Worm (Caenorhabditis elegans): ENCODE data around the gene nhr-236.

nhr-236 gene

ce11 chrIV:2316796-2317195 lies 12.6 kb downstream of the nhr-236 start (continued):
- TF ChIP-seq unc-130 (GFP tag; optimal IDR thresholded peaks at IDR 0.05) (no peak), nhr-28 (tag; optimal IDR thresholded peaks at IDR 0.05) (peak; percentile 88), lin-38 (GFP tag; IDR thresholded peaks at IDR 0.05) (peak; percentile 73), hlh-30 (tag; optimal IDR thresholded peaks at IDR 0.05; ENCODE audit: insufficient read depth) (peak; percentile 58), Y48G9A.11 (GFP tag; IDR thresholded peaks at IDR 0.05) (0 out of 2 replicates have a peak, but pooled peaks have one; percentile 36), rbr-2 (tag; optimal IDR thresholded peaks at IDR 0.05) (peak; percentile 46), ama-1 (optimal IDR thresholded peaks at IDR 0.05) (peak; percentile 35), nhr-76 (tag; optimal IDR thresholded peaks at IDR 0.05) (no peak), lin-29 (GFP tag; IDR thresholded peaks at IDR 0.05) (no peak), dmd-6 (GFP tag; IDR thresholded peaks at IDR 0.05) (peak; percentile 69), dve-1 (tag; optimal IDR thresholded peaks at IDR 0.05; ENCODE audit: insufficient read depth) (peak; percentile 51), set-16 (GFP tag; IDR thresholded peaks at IDR 0.05) (peak; percentile 57), mdt-29 (GFP tag; IDR thresholded peaks at IDR 0.05) (0 out of 2 replicates have a peak, but pooled peaks have one; percentile 38), daf-16 (GFP tag; optimal IDR thresholded peaks at IDR 0.05) (no peak), daf-16 (tag; optimal IDR thresholded peaks at IDR 0.05) (peak; percentile 24), hlh-11 (tag; optimal IDR thresholded peaks at IDR 0.05) (peak; percentile 85), nhr-11 (tag; optimal IDR thresholded peaks at IDR 0.05) (peak; percentile 76)

DNA sequence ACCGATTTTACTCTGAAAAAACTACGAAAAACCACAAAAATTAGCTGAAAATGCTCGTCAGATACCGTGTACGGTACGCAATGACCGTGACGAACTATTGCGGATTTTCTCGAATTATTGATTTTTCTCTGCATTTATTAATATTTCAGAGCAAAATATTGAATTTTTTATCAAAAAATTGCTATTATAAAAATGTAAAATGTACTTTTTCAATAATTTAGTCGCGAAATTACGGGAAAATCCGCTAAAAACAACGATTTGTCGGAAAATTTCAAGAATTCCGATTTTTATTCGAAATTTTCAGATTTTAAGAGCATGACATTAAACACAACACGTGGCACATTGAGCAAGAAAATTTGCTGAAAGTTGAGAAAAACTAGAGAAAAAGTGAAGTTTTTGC lies 13.2 kb downstream of the nhr-236 start, which contains the start of gene Y38F2AL.12:
Gene Y38F2AL.12 (plus strand): TSS at position 301 of the 400 bp plus-strand sequence.
- TF ChIP-seq ZK546.5 (tag; optimal IDR thresholded peaks at IDR 0.05): no peak
- TF ChIP-seq unc-62 (GFP tag; optimal IDR thresholded peaks at IDR 0.05 in 1 of 2): peak in 1 of 2 experiments; percentile 62
- no peak for TF ChIP-seq unc-62 (tag; optimal IDR thresholded peaks at IDR 0.05)
- TF ChIP-seq skn-1 (tag; optimal IDR thresholded peaks at IDR 0.05): no peak

ce11 chrIV:2315545-2315995 lies 13.9 kb downstream of the nhr-236 start, which contains the start of gene vha-3:
vha-3 (minus strand) TSS chrIV:2315945.
- TF ChIP-seq dpl-1 (GFP tag; optimal IDR thresholded peaks at IDR 0.05) (no peak), aha-1 (tag) (peak; percentile 62), nhr-28 (tag; optimal IDR thresholded peaks at IDR 0.05) (no peak), snpc-4 (tag; optimal IDR thresholded peaks at IDR 0.05) (no peak), spr-3 (GFP tag; optimal IDR thresholded peaks at IDR 0.05) (peak; percentile 42), set-16 (GFP tag; IDR thresholded peaks at IDR 0.05) (peak; percentile 46; the same call in 1 of the 2 replicates), D1046.2 (GFP tag; IDR thresholded peaks at IDR 0.05) (0 out of 2 replicates have a peak, but pooled peaks have one; percentile 45), arid-1 (GFP tag; conservative IDR thresholded peaks at IDR 0.05) (no peak), ceh-62 (tag; optimal IDR thresholded peaks at IDR 0.05) (no peak), egl-43 (GFP tag; IDR thresholded peaks at IDR 0.05) (peak; percentile 59; the same call in 1 of the 2 replicates), gei-8 (GFP tag; optimal IDR thresholded peaks at IDR 0.05) (peak; percentile 8), lin-39 (tag; optimal IDR thresholded peaks at IDR 0.05) (no peak), ceh-32 (tag; optimal IDR thresholded peaks at IDR 0.05; ENCODE audit: poor library complexity) (no peak), madf-5 (GFP tag; IDR thresholded peaks at IDR 0.05) (no peak)

ce11 chrIV:2314862-2315261 lies 14.6 kb downstream of the nhr-236 start:
- TF ChIP-seq ceh-28 (tag; optimal IDR thresholded peaks at IDR 0.05): peak; percentile 75
- peak; percentile 9 for TF ChIP-seq aha-1 (tag)
- TF ChIP-seq lin-13 (GFP tag; optimal IDR thresholded peaks at IDR 0.05): no peak
- peak in 1 of 2 experiments; percentile 10 for TF ChIP-seq lsy-2 (tag; optimal IDR thresholded peaks at IDR 0.05)
- 0 out of 2 replicates have a peak, but pooled peaks have one; percentile 7 for TF ChIP-seq php-3 (GFP tag; IDR thresholded peaks at IDR 0.05)

All from whole organism, L4 larva.